Worm (Caenorhabditis elegans): ENCODE results near the gene C13A2.7.

C13A2.7 gene

DNA sequence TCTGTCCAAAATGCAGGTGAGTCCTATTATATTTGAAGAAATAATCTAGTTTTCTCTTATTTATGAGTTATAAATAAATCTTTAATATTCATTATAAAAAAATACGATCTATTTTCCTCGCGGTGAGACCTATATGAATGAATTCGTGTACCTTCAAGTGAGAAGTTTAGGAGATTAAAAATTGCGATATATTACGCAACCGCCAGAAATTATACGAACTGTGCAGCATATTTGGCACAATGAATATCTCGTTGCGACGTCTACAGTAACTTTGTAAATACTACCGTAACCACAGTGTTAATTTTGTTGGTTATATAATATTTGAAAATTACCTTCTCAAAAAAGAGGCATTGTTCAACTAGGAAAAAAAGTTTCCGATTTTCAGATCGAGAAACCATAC is 41.8 kb upstream of the C13A2.7 start:
- TF ChIP-seq sma-9 (GFP tag; optimal IDR thresholded peaks at IDR 0.05) (no peak), sma-9 (tag; optimal IDR thresholded peaks at IDR 0.05) (no peak), lsy-2 (tag; optimal IDR thresholded peaks at IDR 0.05) (no peak), elt-3 (tag; optimal IDR thresholded peaks at IDR 0.05) (no peak), nhr-25 (tag; optimal IDR thresholded peaks at IDR 0.05) (no peak), unc-39 (tag; optimal IDR thresholded peaks at IDR 0.05) (no peak), nhr-10 (tag; optimal IDR thresholded peaks at IDR 0.05) (no peak), zag-1 (tag; optimal IDR thresholded peaks at IDR 0.05) (no peak), unc-62 (GFP tag; optimal IDR thresholded peaks at IDR 0.05) (no peak), F13H6.1 (tag; optimal IDR thresholded peaks at IDR 0.05) (no peak)

DNA sequence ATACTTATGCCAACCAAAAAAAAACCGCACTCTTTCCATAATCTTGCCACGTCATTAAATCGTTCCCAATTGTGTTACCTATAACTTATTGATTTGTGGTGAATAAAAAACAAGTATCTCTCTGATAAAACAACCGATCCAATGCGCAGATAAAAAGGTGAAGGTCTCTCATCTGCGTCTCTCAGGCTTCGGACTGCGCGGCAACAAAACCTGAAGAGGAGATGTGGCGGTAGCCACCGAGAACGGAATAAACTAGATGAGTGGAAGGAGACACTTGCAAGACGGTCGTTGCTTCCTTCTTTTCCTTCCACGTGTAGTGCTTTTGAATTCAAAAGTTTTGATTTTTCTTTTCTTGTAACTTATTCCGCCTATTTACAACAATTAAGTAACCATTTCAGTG is 41.2 kb upstream of the C13A2.7 start, which contains the start of gene fkb-3:
fkb-3 (plus strand) TSS at position 277 of the 400 bp plus-strand sequence.
- TF ChIP-seq crh-2 (tag; optimal IDR thresholded peaks at IDR 0.05): peak; percentile 14
- TF ChIP-seq sem-4 (tag; optimal IDR thresholded peaks at IDR 0.05): no peak
- no peak for TF ChIP-seq zag-1 (tag; optimal IDR thresholded peaks at IDR 0.05)
- TF ChIP-seq nhr-21 (tag; optimal IDR thresholded peaks at IDR 0.05): peak; percentile 24
- no peak for TF ChIP-seq ceh-16 (tag; optimal IDR thresholded peaks at IDR 0.05)
- no peak for TF ChIP-seq unc-39 (tag; optimal IDR thresholded peaks at IDR 0.05)
- no peak for TF ChIP-seq nhr-23 (tag; optimal IDR thresholded peaks at IDR 0.05)
- no peak for TF ChIP-seq unc-55 (GFP tag; optimal IDR thresholded peaks at IDR 0.05)

- TF ChIP-seq ZK546.5 (tag; optimal IDR thresholded peaks at IDR 0.05): no peak
- no peak for TF ChIP-seq sem-4 (tag; optimal IDR thresholded peaks at IDR 0.05)
- no peak for TF ChIP-seq ztf-4 (tag; optimal IDR thresholded peaks at IDR 0.05)
- no peak for TF ChIP-seq alr-1 (tag; optimal IDR thresholded peaks at IDR 0.05)
- TF ChIP-seq F13H6.1 (tag; optimal IDR thresholded peaks at IDR 0.05): no peak
- no peak for TF ChIP-seq nhr-25 (tag; optimal IDR thresholded peaks at IDR 0.05)
- TF ChIP-seq ceh-82 (tag; optimal IDR thresholded peaks at IDR 0.05): no peak
- TF ChIP-seq peb-1 (tag; optimal IDR thresholded peaks at IDR 0.05): no peak
- TF ChIP-seq C34F6.9 (tag; optimal IDR thresholded peaks at IDR 0.05): no peak
- no peak for TF ChIP-seq elt-1 (tag; optimal IDR thresholded peaks at IDR 0.05)
- no peak for TF ChIP-seq blmp-1 (tag; optimal IDR thresholded peaks at IDR 0.05; ENCODE audit: insufficient read depth)
- TF ChIP-seq unc-62 (GFP tag; optimal IDR thresholded peaks at IDR 0.05): no peak
- TF ChIP-seq fos-1 (tag; optimal IDR thresholded peaks at IDR 0.05): no peak
- no peak for TF ChIP-seq sma-9 (GFP tag; optimal IDR thresholded peaks at IDR 0.05)
- TF ChIP-seq sma-9 (tag; optimal IDR thresholded peaks at IDR 0.05): no peak
These were observed 40.2 kb upstream of the C13A2.7 start for ce11 chrV:7225894-7226293.

- TF ChIP-seq lsy-2 (tag; optimal IDR thresholded peaks at IDR 0.05): peak in 1 of 2 experiments; percentile 54
- no peak for TF ChIP-seq peb-1 (tag; optimal IDR thresholded peaks at IDR 0.05)
- TF ChIP-seq fos-1 (tag; optimal IDR thresholded peaks at IDR 0.05): peak; percentile 15
- no peak for TF ChIP-seq elt-3 (tag; optimal IDR thresholded peaks at IDR 0.05)
- no peak for TF ChIP-seq nhr-237 (tag; optimal IDR thresholded peaks at IDR 0.05)
- no peak for TF ChIP-seq elt-1 (tag; optimal IDR thresholded peaks at IDR 0.05)
- no peak for TF ChIP-seq skn-1 (tag; optimal IDR thresholded peaks at IDR 0.05)
- TF ChIP-seq lin-11 (tag; optimal IDR thresholded peaks at IDR 0.05): peak; percentile 59
- TF ChIP-seq C34F6.9 (tag; optimal IDR thresholded peaks at IDR 0.05): peak; percentile 29
- TF ChIP-seq F13H6.1 (tag; optimal IDR thresholded peaks at IDR 0.05): peak; percentile 46
- TF ChIP-seq alr-1 (tag; optimal IDR thresholded peaks at IDR 0.05): no peak
- TF ChIP-seq sma-3 (GFP tag; optimal IDR thresholded peaks at IDR 0.05): peak; percentile 43
- TF ChIP-seq nhr-129 (tag; optimal IDR thresholded peaks at IDR 0.05): peak; percentile 16
- TF ChIP-seq crh-2 (tag; optimal IDR thresholded peaks at IDR 0.05): no peak
- no peak for TF ChIP-seq nhr-11 (tag; optimal IDR thresholded peaks at IDR 0.05)
- TF ChIP-seq nhr-77 (tag; optimal IDR thresholded peaks at IDR 0.05): no peak
- no peak for TF ChIP-seq mbf-1 (tag; optimal IDR thresholded peaks at IDR 0.05)
- no peak for TF ChIP-seq ama-1 (optimal IDR thresholded peaks at IDR 0.05)
- no peak for TF ChIP-seq unc-62 (GFP tag; optimal IDR thresholded peaks at IDR 0.05)
- no peak for TF ChIP-seq nhr-6 (tag; optimal IDR thresholded peaks at IDR 0.05)
- TF ChIP-seq unc-39 (tag; optimal IDR thresholded peaks at IDR 0.05): no peak
- TF ChIP-seq lin-13 (GFP tag; optimal IDR thresholded peaks at IDR 0.05): peak; percentile 10
- TF ChIP-seq gmeb-1 (tag; optimal IDR thresholded peaks at IDR 0.05): peak; percentile 75
- peak; percentile 52 for TF ChIP-seq sem-4 (tag; optimal IDR thresholded peaks at IDR 0.05)
- no peak for TF ChIP-seq nhr-10 (tag; optimal IDR thresholded peaks at IDR 0.05)
- TF ChIP-seq sma-9 (GFP tag; optimal IDR thresholded peaks at IDR 0.05): peak; percentile 47
- no peak for TF ChIP-seq sma-9 (tag; optimal IDR thresholded peaks at IDR 0.05)
- TF ChIP-seq mab-5 (tag; optimal IDR thresholded peaks at IDR 0.05): peak; percentile 49
- no peak for TF ChIP-seq mdl-1 (tag; optimal IDR thresholded peaks at IDR 0.05)
- peak; percentile 79 for TF ChIP-seq unc-55 (GFP tag; optimal IDR thresholded peaks at IDR 0.05)
- TF ChIP-seq ZK546.5 (tag; optimal IDR thresholded peaks at IDR 0.05): no peak
- TF ChIP-seq zag-1 (tag; optimal IDR thresholded peaks at IDR 0.05): no peak
- no peak for TF ChIP-seq ztf-4 (tag; optimal IDR thresholded peaks at IDR 0.05)
- no peak for TF ChIP-seq ceh-16 (tag; optimal IDR thresholded peaks at IDR 0.05)
These were observed 35.3 kb upstream of the C13A2.7 start, which contains the start of the genes gei-6 and krr-1 for ce11 chrV:7230847-7231246. gei-6 (minus strand) TSS chrV:7230848. krr-1 (plus strand) TSS chrV:7231190.

Measured in whole organism, L2 larva.